Fruit fly (Drosophila melanogaster) whole organism, embryonic: ENCODE data around the gene scramb2.

Source experiments
- Adf1 ChIP-seq: fragments of 200-800 bp; sonication (Bioruptor generic); IDR thresholded peaks from 2 replicates; pipeline ENCODE4 v1.3.6; 2022; ENCODE audit warnings: missing biosample characterization, missing genetic modification characterization
- CG10147 ChIP-seq: fragments of 200-800 bp; sonication (Bioruptor generic); optimal IDR thresholded peaks from 2 replicates; lab custom pipeline; 2019; ENCODE audit warnings: missing biosample characterization, mild to moderate bottlenecking, missing genetic modification characterization, moderate library complexity
- CG10366 ChIP-seq: fragments of 200-800 bp; sonication (Bioruptor generic); IDR thresholded peaks from 2 replicates; pipeline ENCODE4 v1.3.6; 2022; ENCODE audit warnings: missing biosample characterization, missing genetic modification characterization
- CG10543 ChIP-seq: fragments of 200-800 bp; sonication (Bioruptor generic); optimal IDR thresholded peaks from 3 replicates; lab custom pipeline; 2017; ENCODE audit warnings: missing biosample characterization, mild to moderate bottlenecking, missing genetic modification characterization, moderate library complexity
- CG10959 ChIP-seq: fragments of 200-800 bp; sonication (Bioruptor generic); IDR thresholded peaks from 2 replicates; pipeline ENCODE4 v1.3.6; 2022; ENCODE audit warnings: missing biosample characterization, missing genetic modification characterization
- CG10979 ChIP-seq: fragments of 200-800 bp; sonication (Bioruptor generic); optimal IDR thresholded peaks from 2 replicates; lab custom pipeline; 2018; ENCODE audit warnings: missing biosample characterization, mild to moderate bottlenecking, missing genetic modification characterization, moderate library complexity
- CG11398 ChIP-seq: fragments of 200-800 bp; sonication (Bioruptor generic); optimal IDR thresholded peaks from 2 replicates; lab custom pipeline; 2016; ENCODE audit warnings: missing biosample characterization, missing genetic modification characterization
- CG12299 ChIP-seq: fragments of 200-800 bp; sonication (Bioruptor generic); optimal IDR thresholded peaks from 2 replicates; lab custom pipeline; 2018; ENCODE audit warnings: missing biosample characterization, mild to moderate bottlenecking, missing genetic modification characterization
- CG1233 ChIP-seq: fragments of 200-800 bp; sonication (Bioruptor generic); optimal IDR thresholded peaks from 4 replicates; lab custom pipeline; 2018; ENCODE audit warnings: missing biosample characterization, mild to moderate bottlenecking, missing genetic modification characterization
- CG13624 ChIP-seq: fragments of 200-800 bp; sonication (Bioruptor generic); optimal IDR thresholded peaks from 2 replicates; lab custom pipeline; 2016; ENCODE audit warnings: missing biosample characterization, missing genetic modification characterization
- CG1602 ChIP-seq: fragments of 200-800 bp; sonication (Bioruptor generic); optimal IDR thresholded peaks from 3 replicates; lab custom pipeline; 2016; ENCODE audit warnings: missing biosample characterization, missing genetic modification characterization
- CG2116 ChIP-seq: fragments of 200-800 bp; sonication (Bioruptor generic); optimal IDR thresholded peaks from 3 replicates; lab custom pipeline; 2018; ENCODE audit warnings: missing biosample characterization, mild to moderate bottlenecking, missing genetic modification characterization
- CG2202 ChIP-seq: fragments of 200-800 bp; sonication (Bioruptor generic); optimal IDR thresholded peaks from 2 replicates; lab custom pipeline; 2018; ENCODE audit warnings: missing biosample characterization, mild to moderate bottlenecking, missing genetic modification characterization
- CG3407 ChIP-seq: fragments of 200-800 bp; sonication (Bioruptor generic); optimal IDR thresholded peaks from 2 replicates; lab custom pipeline; 2018; ENCODE audit warnings: missing biosample characterization, mild to moderate bottlenecking, missing genetic modification characterization
- CG4282 ChIP-seq: fragments of 200-800 bp; sonication (Bioruptor generic); optimal IDR thresholded peaks from 2 replicates; lab custom pipeline; 2016; ENCODE audit warnings: missing biosample characterization, missing genetic modification characterization
- Chrac-16 ChIP-seq: fragments of 200-800 bp; sonication (Bioruptor generic); optimal IDR thresholded peaks from 3 replicates; lab custom pipeline; 2016; ENCODE audit warnings: missing biosample characterization, missing genetic modification characterization
- H15 ChIP-seq: fragments of 200-800 bp; sonication (Bioruptor generic); IDR thresholded peaks from 3 replicates; pipeline ENCODE4 v1.3.6; 2022; ENCODE audit warnings: missing biosample characterization, missing genetic modification characterization
- HLH3B ChIP-seq: fragments of 200-800 bp; sonication (Bioruptor generic); IDR thresholded peaks from 2 replicates; pipeline ENCODE4 v1.3.6; 2022; ENCODE audit warnings: missing biosample characterization, missing genetic modification characterization
- HLHmδ ChIP-seq: fragments of 200-800 bp; sonication (Bioruptor generic); optimal IDR thresholded peaks from 2 replicates; lab custom pipeline; 2018; ENCODE audit warnings: missing biosample characterization, mild to moderate bottlenecking, missing genetic modification characterization, moderate library complexity
- Hmr ChIP-seq: fragments of 200-800 bp; sonication (Bioruptor generic); optimal IDR thresholded peaks from 3 replicates; lab custom pipeline; 2017; ENCODE audit warnings: mild to moderate bottlenecking, missing biosample characterization, missing genetic modification reagents, missing genetic modification characterization
- Hsf ChIP-seq: fragments of 200-800 bp; sonication (Bioruptor generic); optimal IDR thresholded peaks from 3 replicates; lab custom pipeline; 2016; ENCODE audit warnings: missing biosample characterization, missing genetic modification characterization
- Med ChIP-seq: fragments of 200-800 bp; sonication (Bioruptor generic); peaks from one replicate; lab custom pipeline; 2016; ENCODE audit warnings: missing biosample characterization, missing genetic modification characterization, mild to moderate bottlenecking, inconsistent platforms, moderate library complexity
- NFAT ChIP-seq: fragments of 200-800 bp; sonication (Bioruptor generic); IDR thresholded peaks from 2 replicates; pipeline ENCODE4 v1.3.6; 2022; ENCODE audit warnings: missing biosample characterization, missing genetic modification characterization
- Neu2 ChIP-seq: fragments of 200-800 bp; sonication (Bioruptor generic); optimal IDR thresholded peaks from 3 replicates; lab custom pipeline; 2016; ENCODE audit warnings: missing biosample characterization, missing genetic modification characterization, borderline replicate concordance
- Opbp ChIP-seq: fragments of 200-800 bp; sonication (Bioruptor generic); IDR thresholded peaks from 3 replicates; pipeline ENCODE4 v1.3.6; 2022; ENCODE audit warnings: missing biosample characterization, missing genetic modification characterization; ENCODE audit not compliant: partially characterized antibody
- Optix ChIP-seq: fragments of 200-800 bp; sonication (Bioruptor generic); IDR thresholded peaks from 3 replicates; pipeline ENCODE4 v1.3.6; 2022; ENCODE audit warnings: missing biosample characterization, missing genetic modification characterization
- Rfx ChIP-seq: fragments of 200-800 bp; sonication (Bioruptor generic); IDR thresholded peaks from 2 replicates; pipeline ENCODE4 v1.3.6; 2022; ENCODE audit warnings: missing biosample characterization, missing genetic modification characterization
- Sin3A ChIP-seq: fragments of >200 bp; optimal IDR thresholded peaks from 2 replicates; lab custom pipeline; 2018
- TFAM ChIP-seq: fragments of 200-800 bp; sonication (Bioruptor generic); optimal IDR thresholded peaks from 2 replicates; lab custom pipeline; 2017; ENCODE audit warnings: missing biosample characterization, missing genetic modification characterization, inconsistent platforms
- bowl ChIP-seq: fragments of 200-800 bp; sonication (Bioruptor generic); IDR thresholded peaks from 2 replicates; pipeline ENCODE4 v1.3.6; 2022; ENCODE audit warnings: missing biosample characterization, missing genetic modification characterization
- cad ChIP-seq: fragments of >200 bp; optimal IDR thresholded peaks from 2 replicates; lab custom pipeline; 2017; ENCODE audit warnings: missing biosample characterization, missing genetic modification characterization
- cato ChIP-seq: fragments of 200-800 bp; sonication (Bioruptor generic); optimal IDR thresholded peaks from 2 replicates; lab custom pipeline; 2016; ENCODE audit warnings: missing biosample characterization, missing genetic modification characterization, borderline replicate concordance
- cg ChIP-seq: fragments of 200-800 bp; sonication (Bioruptor generic); optimal IDR thresholded peaks from 3 replicates; lab custom pipeline; 2019; ENCODE audit warnings: missing biosample characterization, mild to moderate bottlenecking, missing genetic modification characterization, moderate library complexity
- en ChIP-seq: fragments of 200-800 bp; sonication (Bioruptor generic); optimal IDR thresholded peaks from 2 replicates; lab custom pipeline; 2016; ENCODE audit warnings: missing biosample characterization, missing genetic modification characterization
- gem ChIP-seq: fragments of 200-800 bp; sonication (Bioruptor generic); optimal IDR thresholded peaks from 2 replicates; lab custom pipeline; 2019; ENCODE audit warnings: missing biosample characterization, mild to moderate bottlenecking, missing genetic modification characterization, moderate library complexity
- gsb ChIP-seq: fragments of 200-800 bp; sonication (Bioruptor generic); IDR thresholded peaks from 2 replicates; pipeline ENCODE4 v1.3.6; 2022; ENCODE audit warnings: missing biosample characterization, missing genetic modification characterization
- gt ChIP-seq: fragments of 200-800 bp; sonication (Bioruptor generic); IDR thresholded peaks from 2 replicates; pipeline ENCODE4 v1.3.6; 2022; ENCODE audit warnings: missing biosample characterization, missing genetic modification characterization
- ham ChIP-seq: fragments of 200-800 bp; sonication (Bioruptor generic); IDR thresholded peaks from 2 replicates; pipeline ENCODE4 v1.3.6; 2022; ENCODE audit warnings: missing biosample characterization, missing genetic modification characterization
- her ChIP-seq: fragments of 200-800 bp; sonication (Bioruptor generic); optimal IDR thresholded peaks from 2 replicates; lab custom pipeline; 2016; ENCODE audit warnings: missing biosample characterization, missing genetic modification characterization
- jigr1 ChIP-seq: fragments of 200-800 bp; sonication (Bioruptor generic); IDR thresholded peaks from 3 replicates; pipeline ENCODE4 v1.3.6; 2022; ENCODE audit warnings: missing biosample characterization, missing genetic modification characterization
- klu ChIP-seq: fragments of 200-800 bp; sonication (Bioruptor generic); IDR thresholded peaks from 2 replicates; pipeline ENCODE4 v1.3.6; 2022; ENCODE audit warnings: missing biosample characterization, missing genetic modification characterization
- pfk ChIP-seq: fragments of 200-800 bp; sonication (Bioruptor generic); optimal IDR thresholded peaks from 2 replicates; lab custom pipeline; 2018; ENCODE audit warnings: missing biosample characterization, mild to moderate bottlenecking, missing genetic modification characterization, moderate library complexity
- pros ChIP-seq: fragments of 200-800 bp; sonication (Bioruptor generic); optimal IDR thresholded peaks from 3 replicates; lab custom pipeline; 2019; ENCODE audit warnings: missing biosample characterization, mild to moderate bottlenecking, missing genetic modification characterization, moderate library complexity
- sd ChIP-seq: fragments of 200-800 bp; sonication (Bioruptor generic); optimal IDR thresholded peaks from 3 replicates; lab custom pipeline; 2018; ENCODE audit warnings: missing biosample characterization, mild to moderate bottlenecking, missing genetic modification characterization, moderate library complexity
- shn ChIP-seq: fragments of 200-800 bp; sonication (Bioruptor generic); optimal IDR thresholded peaks from 3 replicates; lab custom pipeline; 2016; ENCODE audit warnings: missing biosample characterization, missing genetic modification characterization
- sima ChIP-seq: fragments of 200-800 bp; sonication (Bioruptor generic); optimal IDR thresholded peaks from 2 replicates; lab custom pipeline; 2016; ENCODE audit warnings: missing biosample characterization, missing genetic modification characterization
- sob ChIP-seq: fragments of 200-800 bp; sonication (Bioruptor generic); IDR thresholded peaks from 2 replicates; pipeline ENCODE4 v1.3.6; 2022; ENCODE audit warnings: missing biosample characterization, missing genetic modification characterization
- tx ChIP-seq: fragments of 200-800 bp; sonication (Bioruptor generic); optimal IDR thresholded peaks from 2 replicates; lab custom pipeline; 2016; ENCODE audit warnings: missing biosample characterization, missing genetic modification characterization
- vnd ChIP-seq: fragments of 200-800 bp; sonication (Bioruptor generic); IDR thresholded peaks from 3 replicates; pipeline ENCODE4 v1.3.6; 2022; ENCODE audit warnings: missing biosample characterization, missing genetic modification characterization; ENCODE audit not compliant: partially characterized antibody
- zen ChIP-seq: fragments of 200-800 bp; sonication (Bioruptor generic); optimal IDR thresholded peaks from 3 replicates; lab custom pipeline; 2018; ENCODE audit warnings: missing biosample characterization, mild to moderate bottlenecking, missing genetic modification characterization, moderate library complexity

The scramb2 gene

dm6 chr3L:3037822-3038563 lies 8.6 kb downstream of the scramb2 start (continued):
- TF ChIP-seq sd (tag; lab: Kevin White, UChicago) (peak; percentile 29), Optix (GFP tag; lab: Robert Waterston, UW) (no peak), NFAT (no peak), her (GFP tag; lab: Kevin White, UChicago) (no peak), cg (GFP tag; lab: Kevin White, UChicago) (peak; percentile 11), ham (no peak), sob (GFP tag; lab: Robert Waterston, UW) (peak; percentile 36; the same call in 1 of the 2 replicates), CG3407 (GFP tag; lab: Kevin White, UChicago) (no peak), CG10959 (GFP tag; lab: Robert Waterston, UW) (peak; percentile 18; the same call in 1 of the 2 replicates), en (GFP tag; lab: Kevin White, UChicago) (no peak), CG10543 (peak; percentile 67), CG11398 (GFP tag; lab: Kevin White, UChicago) (no peak), jigr1 (GFP tag; lab: Robert Waterston, UW) (no peak), Neu2 (GFP tag; lab: Kevin White, UChicago) (no peak), CG10979 (peak; percentile 16), tx (GFP tag; lab: Kevin White, UChicago) (no peak), CG10366 (no peak), H15 (GFP tag; lab: Robert Waterston, UW) (no peak), Hmr (no peak), bowl (GFP tag; lab: Robert Waterston, UW) (peak; percentile 75; the same call in 1 of the 2 replicates), pfk (GFP tag; lab: Kevin White, UChicago) (no peak), Adf1 (peak; percentile 90), vnd (GFP tag; lab: Robert Waterston, UW) (0 out of 3 replicates have a peak, but pooled peaks have one; percentile 15), Chrac-16 (GFP tag; lab: Kevin White, UChicago) (no peak), TFAM (GFP tag; lab: Kevin White, UChicago) (no peak), HLH3B (GFP tag; lab: Robert Waterston, UW) (0 out of 2 replicates have a peak, but pooled peaks have one; percentile 26), CG10147 (GFP tag; lab: Kevin White, UChicago) (no peak), CG1233 (GFP tag; lab: Kevin White, UChicago) (no peak), CG4282 (GFP tag; lab: Kevin White, UChicago) (no peak), Opbp (GFP tag; lab: Robert Waterston, UW) (0 out of 3 replicates have a peak, but pooled peaks have one; percentile 56), cad (GFP tag; lab: Kevin White, UChicago) (peak; percentile 86), shn (GFP tag; lab: Kevin White, UChicago) (peak; percentile 5), CG13624 (GFP tag; lab: Kevin White, UChicago) (peak; percentile 33), gt (GFP tag; lab: Robert Waterston, UW) (no peak), zen (tag; lab: Kevin White, UChicago) (peak; percentile 52), gem (tag; lab: Kevin White, UChicago) (no peak), klu (GFP tag; lab: Robert Waterston, UW) (no peak), Med (GFP tag; lab: Kevin White, UChicago) (peak; percentile 85), HLHmδ (peak; percentile 51), CG2202 (tag; lab: Kevin White, UChicago) (no peak), pros (peak; percentile 68), CG1602 (no peak), CG12299 (tag; lab: Kevin White, UChicago) (no peak), Sin3A (lab: Kevin White, UChicago) (no peak), sima (GFP tag; lab: Kevin White, UChicago) (no peak), cato (GFP tag; lab: Kevin White, UChicago) (no peak), Hsf (GFP tag; lab: Kevin White, UChicago) (no peak), CG2116 (no peak), Rfx (GFP tag; lab: Robert Waterston, UW) (peak; percentile 32; the same call in 1 of the 2 replicates), gsb (GFP tag; lab: Robert Waterston, UW) (0 out of 2 replicates have a peak, but pooled peaks have one; percentile 6)
